Fruit fly (Drosophila melanogaster) whole organism: Measurements from ENCODE around the gene Tig.

ENCODE experiments used
- CG8478 ChIP-seq: fragments of >200 bp; optimal IDR thresholded peaks from 2 replicates; lab custom pipeline; 2018; ENCODE audit warnings: inconsistent platforms
- psq ChIP-seq: fragments of >200 bp; optimal IDR thresholded peaks from 2 replicates; lab custom pipeline; 2017

DNA sequence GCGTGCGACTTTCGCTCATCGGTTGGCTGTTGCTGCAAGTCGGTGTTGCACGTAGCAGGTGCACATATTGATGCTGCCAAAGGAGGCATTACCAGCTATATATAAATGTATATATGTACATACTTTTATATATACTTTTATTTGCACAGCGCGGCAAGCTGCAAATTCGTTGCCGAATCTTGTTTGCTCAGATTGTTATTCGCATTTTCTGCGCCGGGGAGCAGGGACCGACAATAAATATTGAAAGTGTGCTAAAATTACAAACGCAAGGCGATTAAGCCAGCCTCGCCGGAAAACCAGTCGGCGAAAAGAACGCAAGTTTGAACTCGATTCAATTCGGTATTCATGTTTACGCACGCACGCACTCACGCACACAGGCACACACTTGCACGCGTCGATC is 41.7 kb upstream of the Tig start:
- TF ChIP-seq psq (no peak), CG8478 (lab: Kevin White, UChicago) (no peak)
